Worm (Caenorhabditis elegans) whole organism, dauer: ENCODE data around the gene R10H10.3.

Source experiments
- unc-62 ChIP-seq: sonication (generic microtip); optimal IDR thresholded peaks from 2 replicates; lab custom pipeline; 2017; ENCODE audit warnings: missing biosample characterization, missing genetic modification reagents, missing genetic modification characterization

Gene R10H10.3

DNA sequence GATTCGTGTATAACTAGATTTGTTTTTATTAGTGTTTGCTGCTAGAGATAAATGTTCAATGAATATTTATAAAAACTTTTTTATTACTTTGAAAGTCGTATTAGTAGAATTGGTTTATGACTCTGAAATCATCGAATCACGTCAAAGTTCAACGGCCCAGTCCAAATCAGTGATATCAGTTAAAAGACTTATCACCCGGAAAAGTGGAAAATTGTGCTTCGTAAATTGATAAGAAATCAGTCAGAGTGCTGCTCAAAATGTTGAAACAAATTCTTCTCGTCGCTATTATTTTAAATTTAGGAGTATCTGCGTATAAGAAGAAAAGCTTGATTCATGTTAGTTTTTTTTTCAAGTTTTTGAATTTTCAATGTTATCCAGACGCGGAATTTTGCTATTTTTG, at the start of gene R10H10.3:
Gene R10H10.3 (plus strand): TSS at position 243 of the 400 bp plus-strand sequence.
- TF ChIP-seq unc-62 (GFP tag; lab: Kevin White, UChicago) = no peak

DNA sequence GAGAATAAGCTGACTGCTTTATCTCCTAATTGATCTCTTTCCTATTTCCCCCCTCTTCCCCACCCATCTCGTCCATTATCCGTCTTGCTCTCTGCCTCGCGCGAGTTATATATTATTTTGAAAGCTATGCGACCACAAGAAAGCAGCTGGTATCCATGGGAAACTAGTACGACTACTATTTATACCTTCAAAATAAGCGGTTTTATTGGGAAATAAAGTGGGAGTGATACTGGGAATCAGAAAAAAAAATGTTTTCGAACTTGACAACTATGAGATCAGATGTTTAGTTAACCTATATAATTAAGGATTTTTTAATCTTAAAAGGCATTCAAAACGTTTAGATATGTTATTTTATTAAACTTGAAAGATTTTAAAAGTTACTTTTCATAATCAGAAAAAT, 48.6 kb upstream of the R10H10.3 start:
- TF ChIP-seq unc-62 (GFP tag; lab: Kevin White, UChicago) = no peak

DNA sequence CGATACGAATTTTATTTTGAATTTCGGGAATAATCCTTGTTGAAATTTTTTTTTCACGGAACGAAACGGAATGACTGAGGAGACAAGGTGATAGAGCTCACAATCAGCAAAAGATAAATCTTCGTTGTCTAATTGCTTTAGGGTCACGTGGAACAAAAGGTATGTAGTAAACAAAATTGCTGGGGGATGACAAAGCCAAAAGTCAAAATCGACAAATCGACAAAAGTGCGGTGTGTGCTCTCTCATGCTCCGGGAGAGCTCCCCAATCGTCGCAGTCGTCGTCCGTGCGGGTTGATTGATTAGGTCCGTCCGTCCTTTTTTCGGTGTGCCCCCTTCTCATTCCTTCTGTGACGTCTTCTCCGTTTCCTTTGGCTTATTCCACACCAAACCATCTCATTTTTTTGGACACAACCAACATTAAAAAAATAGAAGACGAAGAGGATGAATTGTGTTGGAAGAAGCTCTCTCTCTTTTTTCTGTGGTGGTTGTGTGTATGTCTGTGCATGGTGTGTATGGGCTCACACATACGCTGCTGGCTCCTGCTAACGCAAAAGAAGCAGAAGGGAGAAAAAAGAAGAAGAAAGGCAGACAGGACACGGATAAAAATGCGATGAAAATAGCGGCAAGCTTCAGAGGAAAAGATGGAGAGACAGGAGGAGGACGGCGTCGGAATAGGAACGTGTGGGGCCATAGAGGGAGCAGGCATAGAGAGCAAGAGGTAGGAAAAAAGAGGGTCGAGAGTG, 46.5 kb upstream of the R10H10.3 start:
- no peak for TF ChIP-seq unc-62 (GFP tag; lab: Kevin White, UChicago)

DNA sequence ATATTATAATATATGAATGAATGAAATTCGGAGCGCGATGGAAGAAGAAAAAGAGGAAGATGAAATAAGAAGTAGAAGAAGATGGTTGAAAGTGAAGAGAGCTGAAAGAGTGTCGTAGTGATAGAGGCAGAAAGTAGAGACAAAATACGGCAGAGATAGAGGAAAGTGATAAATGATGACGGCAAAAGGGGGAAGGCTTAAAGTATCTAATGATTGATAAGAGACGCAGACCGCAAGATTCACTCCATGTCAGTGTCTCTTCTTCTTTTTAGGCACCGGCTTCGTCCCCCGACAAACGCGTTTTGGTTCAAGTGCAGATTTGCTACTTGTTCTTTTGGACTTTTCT, 46.0 kb upstream of the R10H10.3 start:
- no peak for TF ChIP-seq unc-62 (GFP tag; lab: Kevin White, UChicago)

DNA sequence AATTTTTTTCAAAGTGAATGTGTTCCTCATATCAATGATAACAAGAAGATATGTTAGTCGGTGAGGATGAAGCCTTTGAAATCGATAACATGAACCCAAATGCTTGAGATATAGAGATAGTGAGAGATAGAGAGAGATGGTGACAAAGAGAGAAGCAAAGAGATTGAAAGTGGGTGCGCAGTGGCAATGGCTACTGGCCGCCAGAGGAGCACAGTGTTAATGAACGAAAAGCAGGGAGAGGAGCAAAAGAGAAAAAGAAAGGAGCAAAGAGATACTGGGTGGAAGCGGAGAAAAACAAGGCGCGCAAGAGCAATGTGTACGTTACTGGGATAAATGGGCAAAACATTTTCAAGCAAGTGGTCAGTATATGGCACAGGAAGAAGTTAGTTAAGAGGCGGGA, 43.7 kb upstream of the R10H10.3 start:
- no peak for TF ChIP-seq unc-62 (GFP tag; lab: Kevin White, UChicago)

DNA sequence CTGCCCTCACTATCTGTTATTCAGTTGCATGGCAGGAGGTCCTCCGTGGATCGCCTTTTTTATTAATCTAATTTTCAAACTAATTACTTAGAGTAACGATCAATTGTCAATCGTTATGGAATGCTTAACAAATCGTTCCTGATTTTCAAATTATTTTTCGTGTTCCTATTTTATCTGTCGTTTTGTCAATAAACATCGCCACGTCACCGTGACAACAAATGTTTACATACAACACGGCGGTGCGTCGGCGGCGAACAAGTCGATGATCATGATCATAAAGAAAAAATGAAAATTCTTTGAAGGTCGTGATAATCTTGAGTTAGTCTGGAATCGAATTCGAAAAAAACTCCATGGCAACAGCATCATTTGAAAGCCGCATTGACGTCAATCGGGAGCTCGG, 42.8 kb upstream of the R10H10.3 start:
- no peak for TF ChIP-seq unc-62 (GFP tag; lab: Kevin White, UChicago)

DNA sequence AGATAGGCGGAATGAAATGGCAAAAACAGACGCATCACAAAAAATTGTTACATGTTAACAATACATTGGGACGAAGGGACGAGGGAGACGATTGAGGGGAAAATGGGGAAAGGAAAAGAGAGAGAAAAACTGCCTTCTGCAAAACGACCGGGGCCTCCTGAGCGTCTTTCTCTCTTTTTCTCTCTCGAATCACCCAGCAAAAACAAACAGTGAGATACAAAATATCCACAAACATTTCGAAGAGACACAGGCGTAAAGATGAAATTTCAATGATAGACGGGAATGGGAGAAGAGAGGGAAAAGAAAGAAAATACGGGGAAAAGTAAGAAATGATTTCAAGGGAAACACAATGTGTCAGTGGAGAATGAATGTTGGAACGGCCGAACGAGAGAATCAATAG, 42.3 kb upstream of the R10H10.3 start:
- TF ChIP-seq unc-62 (GFP tag; lab: Kevin White, UChicago) = no peak

DNA sequence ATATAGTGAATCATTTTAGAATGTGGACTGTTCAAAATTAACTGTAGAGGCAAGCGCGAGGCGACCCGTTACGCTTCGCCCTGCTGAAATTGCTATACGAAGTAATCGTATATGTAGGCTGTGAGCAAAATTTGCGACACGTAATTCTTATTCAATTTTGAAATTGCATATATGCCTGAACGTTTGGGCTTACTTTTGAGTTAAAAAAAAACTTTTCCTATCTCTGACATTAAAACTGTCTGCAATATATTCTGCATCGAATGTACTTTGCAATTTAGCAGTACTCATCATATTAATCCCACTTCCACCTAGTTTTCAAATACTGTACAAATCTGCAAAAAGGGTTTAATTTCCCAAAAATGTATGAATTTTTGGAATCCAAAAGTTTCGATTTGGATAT, 41.4 kb upstream of the R10H10.3 start:
- no peak for TF ChIP-seq unc-62 (GFP tag; lab: Kevin White, UChicago)

DNA sequence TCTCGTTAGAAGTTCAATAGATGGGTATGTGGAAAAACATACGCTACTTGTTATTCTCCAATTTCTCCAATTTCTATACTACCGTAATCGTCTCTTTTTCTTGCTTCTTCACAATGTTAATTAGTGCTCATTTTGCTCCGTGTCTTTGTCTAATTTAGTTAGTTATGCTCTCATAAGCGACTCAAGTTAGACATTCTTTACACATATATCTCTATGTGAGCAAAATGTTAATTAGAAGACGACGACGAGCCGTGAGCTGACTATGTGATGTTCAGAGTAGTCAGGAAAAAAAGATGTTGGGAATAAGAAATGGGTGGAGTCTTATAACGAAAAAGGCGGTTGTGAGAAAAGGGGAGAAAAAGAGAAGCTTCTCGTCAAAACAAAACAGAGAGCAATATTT, 40.8 kb upstream of the R10H10.3 start:
- TF ChIP-seq unc-62 (GFP tag; lab: Kevin White, UChicago) = no peak

DNA sequence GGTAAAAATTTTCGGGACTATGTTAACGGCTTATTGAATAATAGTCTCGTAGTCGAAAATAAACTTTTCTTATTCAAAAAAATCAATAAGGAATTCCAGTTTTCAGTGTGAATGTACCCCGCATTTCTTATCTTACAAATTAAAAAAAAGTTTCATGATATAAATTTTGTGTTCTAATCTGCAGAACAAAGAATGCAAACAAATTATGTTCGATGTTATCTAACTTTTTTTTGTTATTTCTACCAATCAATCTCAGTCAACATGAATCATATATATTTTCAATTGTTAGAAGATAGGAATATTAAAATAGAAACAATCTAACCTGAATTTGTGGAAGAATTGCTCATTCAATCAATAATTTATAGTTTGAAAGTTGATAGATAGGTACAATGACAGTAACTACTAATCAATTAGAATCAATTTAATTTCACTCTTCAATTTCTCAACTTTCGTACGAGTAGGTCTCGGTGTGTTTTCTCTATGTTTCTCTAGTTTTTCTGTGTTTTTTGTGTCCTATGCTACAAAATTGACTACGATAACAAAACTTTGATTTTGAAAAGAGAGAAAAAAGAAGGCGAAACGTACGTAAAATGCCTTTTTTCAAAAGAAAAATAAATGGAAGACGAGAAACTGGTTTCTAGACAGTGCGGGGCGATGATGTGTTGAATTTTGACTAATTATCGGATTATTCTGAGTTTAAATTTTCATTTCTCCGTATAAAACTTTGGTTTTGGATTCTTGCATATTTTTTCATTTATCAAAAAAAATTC, 38.2 kb upstream of the R10H10.3 start, which contains the start of the genes unc-43 and Y43C5B.3:
Gene unc-43 (minus strand): TSS at position 347 of the 770 bp plus-strand sequence.
Gene Y43C5B.3 (plus strand): TSS at position 720 of the 770 bp plus-strand sequence.
- TF ChIP-seq unc-62 (GFP tag; lab: Kevin White, UChicago) = no peak

DNA sequence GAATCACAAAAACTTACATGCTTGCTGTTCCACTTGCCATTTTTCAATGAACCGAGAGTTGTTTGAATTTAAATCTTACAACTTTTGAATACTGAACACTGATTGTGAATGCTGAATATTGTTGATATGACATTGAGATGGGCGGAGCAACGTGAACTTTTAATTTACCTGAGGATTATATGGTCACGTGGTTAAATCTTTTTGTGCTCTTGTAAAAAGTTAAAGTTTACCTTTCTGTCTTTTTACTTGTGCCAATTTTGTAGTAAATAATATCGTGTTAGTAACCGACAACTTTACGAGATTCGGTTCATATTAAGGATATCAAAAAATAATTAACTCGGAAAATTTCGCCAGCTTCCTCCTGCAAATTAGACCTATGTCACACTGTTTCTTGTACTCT, 36.1 kb upstream of the R10H10.3 start, which contains the start of gene Y43C5B.2:
Gene Y43C5B.2 (minus strand): TSS at position 101 of the 400 bp plus-strand sequence.
- TF ChIP-seq unc-62 (GFP tag; lab: Kevin White, UChicago) = no peak

DNA sequence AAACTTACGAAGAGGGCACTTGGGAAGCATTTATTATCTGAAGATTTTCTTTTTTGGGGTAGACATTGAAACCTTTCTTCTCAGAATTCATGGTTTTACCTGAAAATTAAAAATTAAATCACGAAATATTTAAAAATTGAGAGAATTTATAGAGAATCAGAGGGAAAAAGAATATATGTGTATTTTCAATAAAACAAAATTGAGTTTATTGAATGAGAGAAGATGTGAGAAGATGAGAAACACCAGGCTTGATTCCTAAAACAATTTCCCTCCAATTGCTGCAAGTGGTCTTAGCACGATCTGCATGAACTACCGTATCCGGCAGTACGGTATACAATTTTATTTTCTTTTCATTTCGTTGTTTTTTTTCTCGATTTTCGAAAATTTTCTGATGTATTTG, 31.2 kb upstream of the R10H10.3 start, which contains the start of gene R11A8.1:
Gene R11A8.1 (minus strand): TSS at position 101 of the 400 bp plus-strand sequence.
- TF ChIP-seq unc-62 (GFP tag; lab: Kevin White, UChicago) = no peak

DNA sequence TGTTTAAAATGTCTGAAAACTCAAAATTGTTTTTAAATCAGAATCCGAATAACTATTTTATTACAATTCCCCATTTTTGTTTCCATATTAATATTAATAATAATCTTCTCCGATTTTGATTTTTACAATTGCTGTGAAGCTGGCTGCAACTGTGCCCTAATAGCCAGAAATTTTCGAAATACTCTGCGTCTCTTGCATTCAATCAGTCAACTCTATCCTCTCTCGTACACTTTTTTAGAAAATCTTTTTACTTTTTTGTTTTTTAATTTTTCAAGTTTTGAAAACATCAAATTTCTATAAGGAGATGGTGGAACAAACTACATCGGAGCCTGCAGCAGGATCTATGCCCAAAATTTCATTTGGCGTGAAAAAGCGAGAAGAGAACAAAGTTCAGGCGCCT, 30.5 kb upstream of the R10H10.3 start, which contains the start of gene gkow-1:
Gene gkow-1 (plus strand): TSS at position 301 of the 400 bp plus-strand sequence.
- TF ChIP-seq unc-62 (GFP tag; lab: Kevin White, UChicago) = no peak

DNA sequence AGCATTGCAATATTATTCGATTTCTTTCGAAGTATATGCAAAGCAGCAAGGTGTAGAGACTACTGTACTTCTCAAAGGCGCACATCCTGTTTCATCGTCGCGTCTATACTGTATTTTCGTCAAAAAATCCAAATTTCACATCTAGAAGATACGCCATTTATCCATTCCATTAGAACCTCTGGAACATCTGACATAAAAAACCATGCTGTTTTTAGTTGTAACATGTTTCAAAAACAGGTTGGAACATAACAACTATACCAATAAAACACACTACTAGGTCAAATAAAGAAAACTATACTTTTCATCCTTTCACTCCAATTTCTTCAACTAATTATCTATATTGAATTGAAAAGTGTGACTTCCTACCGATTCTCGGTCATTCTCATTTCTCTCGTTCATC, 28.0 kb upstream of the R10H10.3 start, which contains the start of gene ugt-59:
Gene ugt-59 (plus strand): TSS at position 301 of the 400 bp plus-strand sequence.
- no peak for TF ChIP-seq unc-62 (GFP tag; lab: Kevin White, UChicago)

DNA sequence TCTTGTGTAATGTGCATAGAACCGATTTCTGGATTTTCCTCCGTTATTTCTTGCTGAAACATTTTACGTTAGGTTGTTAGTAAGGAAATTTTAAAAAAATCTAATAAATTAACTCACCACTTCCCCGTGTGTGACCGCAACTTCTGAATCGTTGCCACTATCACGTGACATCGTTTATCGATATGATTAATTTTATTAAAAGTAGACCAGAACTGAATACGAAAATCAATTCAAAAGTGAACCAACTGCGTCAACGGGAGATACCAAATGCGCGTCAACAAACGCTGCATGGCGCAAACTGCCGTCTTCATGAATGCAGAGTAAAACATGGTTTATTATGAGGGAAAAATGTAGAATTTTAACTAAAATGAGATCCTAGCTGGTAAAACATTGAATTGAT, 22.3 kb upstream of the R10H10.3 start, which contains the start of gene sir-2.1:
Gene sir-2.1 (minus strand): TSS at position 212 of the 400 bp plus-strand sequence.
- TF ChIP-seq unc-62 (GFP tag; lab: Kevin White, UChicago) = no peak

DNA sequence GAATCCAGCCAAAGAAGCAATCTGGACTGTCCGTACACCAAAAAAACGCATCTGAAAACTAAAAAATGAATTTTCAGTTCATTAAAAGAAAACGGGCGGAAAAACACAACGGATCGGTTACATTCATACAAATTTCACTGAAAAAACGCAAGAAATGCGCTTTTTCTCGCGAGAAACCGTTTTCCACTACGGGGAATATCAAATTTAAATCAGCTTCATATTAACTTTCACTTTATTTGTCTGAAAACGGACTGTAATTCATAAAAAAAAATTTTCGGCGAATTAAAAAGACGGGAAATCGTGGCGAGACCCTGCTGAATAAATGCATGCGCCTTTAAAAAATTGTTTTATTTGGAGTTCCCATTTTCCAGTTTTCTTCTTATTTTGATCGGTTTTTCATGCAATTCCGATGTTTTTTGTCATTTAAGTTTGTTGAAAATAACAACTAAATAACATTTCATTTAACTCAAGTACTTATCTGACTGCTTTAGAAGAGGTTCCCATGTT, 20.5 kb upstream of the R10H10.3 start, which contains the start of gene pges-2:
Gene pges-2 (minus strand): TSS at position 51 of the 507 bp plus-strand sequence.
- TF ChIP-seq unc-62 (GFP tag; lab: Kevin White, UChicago) = no peak
